Worm (Caenorhabditis elegans) whole organism, L2 larva: ENCODE results near the gene ZC204.6.

ENCODE experiments used
- ZK546.5 ChIP-seq: sonication (generic microtip); optimal IDR thresholded peaks from 2 replicates; lab custom pipeline; 2017; ENCODE audit warnings: missing biosample characterization, missing genetic modification characterization
- ama-1 ChIP-seq: fragments of 150-350 bp; optimal IDR thresholded peaks from 2 replicates; lab custom pipeline; 2018; ENCODE audit warnings: inconsistent platforms
- lsy-2 ChIP-seq, 2 experiments: fragments of 150-350 bp in 1 of 2; sonication (generic microtip) in 1 of 2; optimal IDR thresholded peaks; 2 replicates each; lab custom pipeline; 2014 to 2017; ENCODE audit warnings: missing biosample characterization in 2 of 2, missing genetic modification characterization in 2 of 2
- nhr-237 ChIP-seq: fragments of 150-350 bp; optimal IDR thresholded peaks from 2 replicates; lab custom pipeline; 2014; ENCODE audit warnings: missing biosample characterization, missing genetic modification characterization
- nhr-77 ChIP-seq: fragments of 150-350 bp; optimal IDR thresholded peaks from 2 replicates; lab custom pipeline; 2014; ENCODE audit warnings: missing biosample characterization, missing genetic modification characterization
- ztf-1 ChIP-seq: fragments of 200-800 bp; sonication (Bioruptor generic); conservative IDR thresholded peaks from 2 replicates; pipeline ENCODE4 v1.3.6; 2022; ENCODE audit warnings: missing genetic modification characterization, missing compliant biosample characterization
- ztf-11 ChIP-seq: sonication (generic microtip); optimal IDR thresholded peaks from 2 replicates; lab custom pipeline; 2017; ENCODE audit warnings: missing biosample characterization, missing genetic modification characterization
- ztf-4 ChIP-seq: fragments of 150-350 bp; optimal IDR thresholded peaks from 2 replicates; lab custom pipeline; 2014; ENCODE audit warnings: missing biosample characterization, missing genetic modification characterization

ce11 chrII:1600661-1601060 is 44.0 kb downstream of the ZC204.6 start, which contains the start of gene bath-26:
- TF ChIP-seq ztf-4 (tag; lab: Kevin White, UChicago) (no peak), ZK546.5 (no peak), ama-1 (lab: Kevin White, UChicago) (no peak), nhr-77 (tag; lab: Kevin White, UChicago) (no peak), ztf-1 (GFP tag; lab: Robert Waterston, UW) (no peak), lsy-2 (tag; optimal IDR thresholded peaks at IDR 0.05; lab: Kevin White, UChicago) (no peak), ztf-11 (tag; lab: Kevin White, UChicago) (no peak), nhr-237 (tag; lab: Kevin White, UChicago) (no peak)
